Fruit fly (Drosophila melanogaster): ENCODE data around the gene GATAe.

The GATAe gene

DNA sequence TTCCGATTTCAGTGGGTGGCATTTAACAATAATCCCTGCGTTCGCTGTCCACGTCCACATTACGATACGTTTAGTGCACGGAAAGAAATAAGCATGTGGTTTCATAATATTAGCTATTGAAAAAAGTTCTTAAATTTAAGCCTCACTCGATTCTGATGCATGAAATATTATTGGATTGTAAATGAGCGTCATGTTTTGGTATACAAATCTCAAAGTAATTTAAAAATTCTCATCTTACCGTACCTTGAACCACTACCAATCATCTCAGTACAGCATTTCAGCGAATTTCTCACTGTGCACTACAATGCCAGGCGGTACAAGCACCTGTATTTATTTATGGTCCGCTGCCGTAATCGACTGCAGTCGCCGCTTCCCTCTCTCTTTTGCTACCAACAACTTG lies 34.7 kb upstream of the GATAe start (continued):
- no peak for TF ChIP-seq ham (GFP tag; IDR thresholded peaks at IDR 0.05)
- TF ChIP-seq Sry-δ (GFP tag; optimal IDR thresholded peaks at IDR 0.05), result peak; percentile 25
- no peak for TF ChIP-seq Scr (GFP tag; IDR thresholded peaks at IDR 0.05; ENCODE audit: partially characterized antibody)
- TF ChIP-seq sim (GFP tag; IDR thresholded peaks at IDR 0.05), result no peak
- TF ChIP-seq CG9876 (GFP tag; optimal IDR thresholded peaks at IDR 0.05), result peak; percentile 66
- TF ChIP-seq bab2 (GFP tag; optimal IDR thresholded peaks at IDR 0.05), result peak; percentile 79
- TF ChIP-seq CG10462 (GFP tag; optimal IDR thresholded peaks at IDR 0.05), result peak; percentile 66
- peak; percentile 75 for TF ChIP-seq Hmr (GFP tag; optimal IDR thresholded peaks at IDR 0.05)
- peak; percentile 76 for TF ChIP-seq nerfin-1 (tag; optimal IDR thresholded peaks at IDR 0.05)
- TF ChIP-seq tin (GFP tag; optimal IDR thresholded peaks at IDR 0.05), result peak; percentile 78
- TF ChIP-seq cas (GFP tag; IDR thresholded peaks at IDR 0.05), result no peak
- no peak for TF ChIP-seq ase (GFP tag; IDR thresholded peaks at IDR 0.05)
- TF ChIP-seq prd (optimal IDR thresholded peaks at IDR 0.05), result no peak
- no peak for TF ChIP-seq prd (GFP tag; IDR thresholded peaks at IDR 0.05)
- no peak for TF ChIP-seq CG7745 (tag; optimal IDR thresholded peaks at IDR 0.05)
- TF ChIP-seq CG4282 (GFP tag; optimal IDR thresholded peaks at IDR 0.05), result peak; percentile 3
- TF ChIP-seq CG8359 (GFP tag; optimal IDR thresholded peaks at IDR 0.05; ENCODE audit: borderline replicate concordance), result peak; percentile 48
- TF ChIP-seq CG18764 (GFP tag; optimal IDR thresholded peaks at IDR 0.05), result peak; percentile 58
- TF ChIP-seq CG17385 (GFP tag; optimal IDR thresholded peaks at IDR 0.05), result peak; percentile 70
- TF ChIP-seq gce (GFP tag; IDR thresholded peaks at IDR 0.05), result no peak
- TF ChIP-seq gfzf (GFP tag; optimal IDR thresholded peaks at IDR 0.05), result no peak
- peak; percentile 83 for TF ChIP-seq CG12769 (tag; optimal IDR thresholded peaks at IDR 0.05)
- peak; percentile 85 for TF ChIP-seq az2 (GFP tag; optimal IDR thresholded peaks at IDR 0.05)
- TF ChIP-seq NC2α (GFP tag; optimal IDR thresholded peaks at IDR 0.05), result peak; percentile 2
- TF ChIP-seq vnd (GFP tag; IDR thresholded peaks at IDR 0.05; ENCODE audit: partially characterized antibody), result no peak
- TF ChIP-seq CG10321 (GFP tag; IDR thresholded peaks at IDR 0.05), result no peak
- peak; percentile 88 for TF ChIP-seq CG11504 (tag; optimal IDR thresholded peaks at IDR 0.05)
- TF ChIP-seq ind (GFP tag; optimal IDR thresholded peaks at IDR 0.05), result peak; percentile 81
- TF ChIP-seq da (GFP tag; optimal IDR thresholded peaks at IDR 0.05), result peak; percentile 69
- TF ChIP-seq CG13894 (tag; optimal IDR thresholded peaks at IDR 0.05), result peak; percentile 16
- TF ChIP-seq knrl (GFP tag; IDR thresholded peaks at IDR 0.05; ENCODE audit: partially characterized antibody), result no peak
- no peak for TF ChIP-seq kni (GFP tag; optimal IDR thresholded peaks at IDR 0.05)
- TF ChIP-seq dan (GFP tag; IDR thresholded peaks at IDR 0.05), result no peak
- peak; percentile 79 for TF ChIP-seq NfI (GFP tag; optimal IDR thresholded peaks at IDR 0.05)
- peak; percentile 7 for TF ChIP-seq CG17186 (GFP tag; optimal IDR thresholded peaks at IDR 0.05)
- no peak for TF ChIP-seq lov (optimal IDR thresholded peaks at IDR 0.05)
- no peak for TF ChIP-seq lov (GFP tag; IDR thresholded peaks at IDR 0.05)
- TF ChIP-seq fd102C (GFP tag; optimal IDR thresholded peaks at IDR 0.05), result no peak
- no peak for TF ChIP-seq CG11456 (GFP tag; IDR thresholded peaks at IDR 0.05)
- no peak for TF ChIP-seq sob (GFP tag; IDR thresholded peaks at IDR 0.05)
- peak; percentile 20 for TF ChIP-seq CG33557 (GFP tag; optimal IDR thresholded peaks at IDR 0.05)
- peak; percentile 61 for TF ChIP-seq sug (tag; optimal IDR thresholded peaks at IDR 0.05)
- TF ChIP-seq sc (optimal IDR thresholded peaks at IDR 0.05), result no peak
- TF ChIP-seq sc (GFP tag; optimal IDR thresholded peaks at IDR 0.05), result peak; percentile 57
- TF ChIP-seq CG10565 (GFP tag; optimal IDR thresholded peaks at IDR 0.05), result no peak
- TF ChIP-seq CG10654 (GFP tag; optimal IDR thresholded peaks at IDR 0.05), result peak; percentile 73
- TF ChIP-seq eve (GFP tag; optimal IDR thresholded peaks at IDR 0.05), result no peak
- TF ChIP-seq kah (GFP tag; optimal IDR thresholded peaks at IDR 0.05), result peak; percentile 77
- no peak for TF ChIP-seq Ravus (GFP tag; IDR thresholded peaks at IDR 0.05)
- TF ChIP-seq CG3995 (GFP tag; optimal IDR thresholded peaks at IDR 0.05), result no peak
- TF ChIP-seq CG2712 (tag; optimal IDR thresholded peaks at IDR 0.05), result peak; percentile 84
- no peak for TF ChIP-seq toy (GFP tag; IDR thresholded peaks at IDR 0.05)
- no peak for TF ChIP-seq CG16779 (GFP tag; IDR thresholded peaks at IDR 0.05)

Measured in whole organism, embryonic.